Fruit fly (Drosophila melanogaster): ENCODE measurements around the gene CG14073.
A peak's percentile ranks its signal among the peaks of the same experiment; 100 is the strongest.

Gene CG14073

DNA sequence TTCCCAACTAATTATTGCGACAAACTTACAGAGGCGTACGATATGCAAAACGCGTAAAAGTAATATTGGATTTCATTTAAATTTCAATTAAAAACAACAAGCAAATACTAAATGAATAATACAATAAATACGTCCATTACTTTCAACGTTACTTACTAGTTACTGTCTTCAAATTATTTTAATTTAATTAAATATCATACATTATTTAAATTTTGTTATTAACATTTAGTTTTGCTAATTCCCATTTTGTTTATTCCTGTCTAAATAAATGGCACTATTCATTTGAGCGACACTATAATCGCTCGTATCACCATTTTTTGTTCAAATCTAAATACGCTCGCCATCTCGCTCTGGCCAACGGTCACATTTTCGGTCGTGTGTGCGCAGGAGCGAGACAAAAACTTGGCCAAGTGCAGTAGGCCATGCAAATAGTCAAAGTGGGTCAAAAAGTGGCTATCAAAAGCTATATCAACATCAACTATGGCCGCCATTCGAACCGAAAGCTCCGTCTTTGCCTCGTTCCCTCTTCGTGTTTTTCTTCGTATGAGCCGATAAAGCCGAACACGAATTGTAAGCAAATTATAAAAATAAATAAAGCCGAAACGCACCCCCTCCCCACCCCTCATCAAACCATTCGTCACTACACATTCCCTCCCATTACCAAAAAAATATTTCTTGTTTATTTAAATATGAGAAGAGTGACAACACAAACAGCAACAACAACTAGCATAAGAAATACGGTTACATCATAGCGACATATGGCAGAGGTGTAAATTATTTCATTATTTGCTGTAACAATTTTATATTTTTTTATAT lies 31.1 kb downstream of the CG14073 start (continued):
- peak; percentile 43; the same call in 1 of the 2 replicates for TF ChIP-seq Atf6 (GFP tag; IDR thresholded peaks at IDR 0.05)
- peak; percentile 75 for TF ChIP-seq CG7987 (GFP tag; optimal IDR thresholded peaks at IDR 0.05)
- peak; percentile 25 for TF ChIP-seq Dip3 (GFP tag; optimal IDR thresholded peaks at IDR 0.05)
- TF ChIP-seq stwl (tag; optimal IDR thresholded peaks at IDR 0.05): no peak
- peak; percentile 25 for TF ChIP-seq Side (GFP tag; optimal IDR thresholded peaks at IDR 0.05)
- no peak for TF ChIP-seq CG8478 (optimal IDR thresholded peaks at IDR 0.05)
- peak; percentile 25 for TF ChIP-seq CG4854 (GFP tag; optimal IDR thresholded peaks at IDR 0.05)
- peak; percentile 41; the same call in 1 of the 2 replicates for TF ChIP-seq Drgx (GFP tag; IDR thresholded peaks at IDR 0.05)
- no peak for TF ChIP-seq hbn (GFP tag; IDR thresholded peaks at IDR 0.05; ENCODE audit: partially characterized antibody)
- TF ChIP-seq pfk (GFP tag; optimal IDR thresholded peaks at IDR 0.05): peak; percentile 51
- TF ChIP-seq pb (GFP tag; optimal IDR thresholded peaks at IDR 0.05): peak; percentile 8
- no peak for TF ChIP-seq Chrac-16 (GFP tag; optimal IDR thresholded peaks at IDR 0.05)
- TF ChIP-seq caup (GFP tag; optimal IDR thresholded peaks at IDR 0.05; ENCODE audit: severe bottlenecking): peak; percentile 84
- peak; percentile 63 for TF ChIP-seq CG6683 (GFP tag; optimal IDR thresholded peaks at IDR 0.05)
- TF ChIP-seq CG18011 (GFP tag; optimal IDR thresholded peaks at IDR 0.05): no peak
- TF ChIP-seq CG17328 (GFP tag; IDR thresholded peaks at IDR 0.05): peak; percentile 26; the same call in 1 of the 2 replicates
- no peak for TF ChIP-seq CG14965 (GFP tag; optimal IDR thresholded peaks at IDR 0.05; ENCODE audit: borderline replicate concordance)
- TF ChIP-seq vnd (GFP tag; IDR thresholded peaks at IDR 0.05; ENCODE audit: partially characterized antibody): no peak
- TF ChIP-seq ssp (GFP tag; IDR thresholded peaks at IDR 0.05): no peak
- TF ChIP-seq CG12104 (GFP tag; optimal IDR thresholded peaks at IDR 0.05): peak; percentile 48
- TF ChIP-seq Nf-YA (GFP tag; IDR thresholded peaks at IDR 0.05): peak; percentile 60
- TF ChIP-seq gt (GFP tag; IDR thresholded peaks at IDR 0.05): no peak
- peak; percentile 8 for TF ChIP-seq fd96Cb (tag; optimal IDR thresholded peaks at IDR 0.05)
- TF ChIP-seq tna (GFP tag; IDR thresholded peaks at IDR 0.05; ENCODE audit: partially characterized antibody): no peak
- 0 out of 2 replicates have a peak, but pooled peaks have one; percentile 30 for TF ChIP-seq CG4360 (GFP tag; IDR thresholded peaks at IDR 0.05)
- TF ChIP-seq CG12071 (GFP tag; optimal IDR thresholded peaks at IDR 0.05): peak; percentile 79
- TF ChIP-seq CG8359 (GFP tag; optimal IDR thresholded peaks at IDR 0.05; ENCODE audit: borderline replicate concordance): no peak
- TF ChIP-seq Myb (GFP tag; optimal IDR thresholded peaks at IDR 0.05): peak; percentile 24
- TF ChIP-seq CG30431 (GFP tag; optimal IDR thresholded peaks at IDR 0.05): no peak
- TF ChIP-seq tio (GFP tag; optimal IDR thresholded peaks at IDR 0.05): no peak
- peak; percentile 46 for TF ChIP-seq Max (GFP tag; optimal IDR thresholded peaks at IDR 0.05)
- peak; percentile 50; the same call in 1 of the 2 replicates for TF ChIP-seq CG16779 (GFP tag; IDR thresholded peaks at IDR 0.05)
- TF ChIP-seq ranshi (GFP tag; IDR thresholded peaks at IDR 0.05): peak; percentile 31; the same call in 1 of the 2 replicates
- peak; percentile 20; the same call in 1 of the 3 replicates for TF ChIP-seq sr (GFP tag; IDR thresholded peaks at IDR 0.05)
- TF ChIP-seq dm (GFP tag; optimal IDR thresholded peaks at IDR 0.05): no peak
- TF ChIP-seq sim (GFP tag; IDR thresholded peaks at IDR 0.05): no peak
- no peak for TF ChIP-seq disco-r (GFP tag; optimal IDR thresholded peaks at IDR 0.05)
- TF ChIP-seq CG7271 (tag; optimal IDR thresholded peaks at IDR 0.05): no peak
- TF ChIP-seq luna (GFP tag; optimal IDR thresholded peaks at IDR 0.05): no peak
- no peak for TF ChIP-seq Opbp (GFP tag; IDR thresholded peaks at IDR 0.05; ENCODE audit: partially characterized antibody)
- peak; percentile 32; the same call in 2 of the 3 replicates for TF ChIP-seq row (GFP tag; IDR thresholded peaks at IDR 0.05)
- no peak for TF ChIP-seq pzg (GFP tag; optimal IDR thresholded peaks at IDR 0.05)
- TF ChIP-seq mirr (GFP tag; optimal IDR thresholded peaks at IDR 0.05): peak; percentile 97
- peak; percentile 83 for TF ChIP-seq nau (GFP tag; optimal IDR thresholded peaks at IDR 0.05)
- peak; percentile 11 for TF ChIP-seq vfl (GFP tag; optimal IDR thresholded peaks at IDR 0.05)
- no peak for TF ChIP-seq Elba2 (GFP tag; optimal IDR thresholded peaks at IDR 0.05)
- no peak; the same call in 1 of the 2 replicates for TF ChIP-seq CG10366 (GFP tag; IDR thresholded peaks at IDR 0.05)
- TF ChIP-seq Fer1 (GFP tag; optimal IDR thresholded peaks at IDR 0.05): peak; percentile 87
- peak; percentile 53 for TF ChIP-seq CG3838 (GFP tag; optimal IDR thresholded peaks at IDR 0.05)

Data from whole organism, embryonic.